Worm (Caenorhabditis elegans): ENCODE measurements around the gene acp-5.

acp-5 gene

ce11 chrX:5801156-5801592, 28.1 kb upstream of the acp-5 start (continued):
- TF ChIP-seq lir-3 (tag; optimal IDR thresholded peaks at IDR 0.05) (peak; percentile 83), nhr-42 (GFP tag; IDR thresholded peaks at IDR 0.05) (peak; percentile 83), dpl-1 (GFP tag; optimal IDR thresholded peaks at IDR 0.05) (peak; percentile 52), mep-1 (tag; optimal IDR thresholded peaks at IDR 0.05) (peak; percentile 94), F49E8.2 (tag; optimal IDR thresholded peaks at IDR 0.05; ENCODE audit: borderline replicate concordance) (peak; percentile 82), daf-16 (GFP tag; optimal IDR thresholded peaks at IDR 0.05) (peak; percentile 86 to 90), daf-16 (tag; optimal IDR thresholded peaks at IDR 0.05) (peak; percentile 75), madf-5 (GFP tag; IDR thresholded peaks at IDR 0.05) (peak; percentile 57 to 84; a peak in 3 of 4 replicates), F37D6.2 (tag; optimal IDR thresholded peaks at IDR 0.05) (peak; percentile 83), zfp-2 (tag; optimal IDR thresholded peaks at IDR 0.05) (peak; percentile 48), php-3 (GFP tag; IDR thresholded peaks at IDR 0.05) (peak; percentile 83), unc-62 (GFP tag; optimal IDR thresholded peaks at IDR 0.05 in 1 of 2) (peak in 1 of 2 experiments; percentile 57), unc-62 (tag; optimal IDR thresholded peaks at IDR 0.05) (no peak), snpc-1.2 (GFP tag; IDR thresholded peaks at IDR 0.05) (peak; percentile 93), vab-7 (GFP tag; IDR thresholded peaks at IDR 0.05) (peak; percentile 92), zag-1 (tag; optimal IDR thresholded peaks at IDR 0.05) (peak; percentile 38), dve-1 (tag; optimal IDR thresholded peaks at IDR 0.05; ENCODE audit: insufficient read depth) (peak; percentile 73), ama-1 (optimal IDR thresholded peaks at IDR 0.05) (no peak), lin-29 (GFP tag; IDR thresholded peaks at IDR 0.05) (peak; percentile 64; the same call in 1 of the 2 replicates), tra-1 (GFP tag; IDR thresholded peaks at IDR 0.05) (peak; percentile 88), R02D3.7 (tag; optimal IDR thresholded peaks at IDR 0.05) (no peak), nhr-11 (tag; optimal IDR thresholded peaks at IDR 0.05) (peak; percentile 82), daf-19 (GFP tag; conservative IDR thresholded peaks at IDR 0.05) (peak; percentile 92), sdz-12 (GFP tag; optimal IDR thresholded peaks at IDR 0.05) (peak; percentile 76), duxl-1 (tag; optimal IDR thresholded peaks at IDR 0.05; ENCODE audit: poor library complexity) (peak; percentile 90), D1046.2 (GFP tag; IDR thresholded peaks at IDR 0.05) (peak; percentile 47; the same call in 1 of the 2 replicates), set-16 (GFP tag; IDR thresholded peaks at IDR 0.05) (peak; percentile 37; the same call in 1 of the 2 replicates), aha-1 (tag) (peak; percentile 98), F44E2.7 (GFP tag; IDR thresholded peaks at IDR 0.05) (0 out of 2 replicates have a peak, but pooled peaks have one; percentile 59), dmd-9 (GFP tag; IDR thresholded peaks at IDR 0.05) (peak; percentile 86), aly-2 (tag; optimal IDR thresholded peaks at IDR 0.05) (no peak), fos-1 (tag; optimal IDR thresholded peaks at IDR 0.05) (no peak), arid-1 (GFP tag; conservative IDR thresholded peaks at IDR 0.05) (peak; percentile 70), lin-39 (tag; optimal IDR thresholded peaks at IDR 0.05) (no peak), tag-97 (GFP tag; IDR thresholded peaks at IDR 0.05) (peak; percentile 82; the same call in 1 of the 2 replicates), T20F7.1 (GFP tag; optimal IDR thresholded peaks at IDR 0.05) (peak; percentile 68), daf-8 (GFP tag; IDR thresholded peaks at IDR 0.05) (no peak), hlh-11 (tag; optimal IDR thresholded peaks at IDR 0.05) (peak; percentile 83), spr-1 (tag; optimal IDR thresholded peaks at IDR 0.05) (peak; percentile 86), nhr-6 (tag; optimal IDR thresholded peaks at IDR 0.05) (peak; percentile 76), nhr-102 (tag; optimal IDR thresholded peaks at IDR 0.05) (peak; percentile 88), spr-3 (GFP tag; optimal IDR thresholded peaks at IDR 0.05) (peak; percentile 90), daf-12 (tag; optimal IDR thresholded peaks at IDR 0.05) (no peak), Y5F2A.4 (GFP tag; optimal IDR thresholded peaks at IDR 0.05) (peak; percentile 73), ces-1 (GFP tag; optimal IDR thresholded peaks at IDR 0.05) (peak; percentile 91), ZK546.5 (tag; optimal IDR thresholded peaks at IDR 0.05) (no peak), unc-39 (tag; optimal IDR thresholded peaks at IDR 0.05) (no peak), mes-2 (tag; optimal IDR thresholded peaks at IDR 0.05; ENCODE audit: poor library complexity, severe bottlenecking) (peak; percentile 87), jun-1 (tag; optimal IDR thresholded peaks at IDR 0.05) (peak; percentile 86), lin-1 (GFP tag; IDR thresholded peaks at IDR 0.05) (peak; percentile 68), ctbp-1 (GFP tag; IDR thresholded peaks at IDR 0.05) (peak; percentile 98), fkh-10 (GFP tag; optimal IDR thresholded peaks at IDR 0.05) (peak; percentile 57)

Data from whole organism, L4 larva.